Worm (Caenorhabditis elegans): Measurements from ENCODE around the gene fbxa-102.

DNA sequence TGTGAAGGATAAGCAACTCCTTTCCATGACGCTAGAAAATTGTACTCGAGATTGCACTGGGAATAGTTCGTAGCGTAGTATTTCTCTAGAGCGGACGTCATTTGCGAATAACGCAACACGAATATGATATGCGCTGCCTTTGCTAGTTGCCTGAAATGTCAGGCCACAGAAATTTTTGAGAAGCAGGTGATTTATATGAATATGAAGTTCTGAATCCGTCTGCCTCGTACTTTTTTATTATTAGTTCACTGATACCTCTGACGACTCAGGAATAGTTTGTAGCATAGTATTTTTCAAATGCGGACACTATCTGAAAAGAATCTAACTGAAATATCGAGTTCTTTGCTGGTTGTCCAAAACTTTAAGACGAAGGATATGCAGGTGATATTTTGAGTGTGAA lies 2.4 kb upstream of the fbxa-102 start, which contains the start of gene srh-118:
- TF ChIP-seq fos-1 (tag; optimal IDR thresholded peaks at IDR 0.05) = no peak
- TF ChIP-seq nhr-77 (tag; optimal IDR thresholded peaks at IDR 0.05) = no peak
- TF ChIP-seq nhr-10 (tag; optimal IDR thresholded peaks at IDR 0.05) = no peak
- no peak for TF ChIP-seq lin-39 (tag; optimal IDR thresholded peaks at IDR 0.05)
- TF ChIP-seq ztf-11 (tag; optimal IDR thresholded peaks at IDR 0.05) = no peak
- no peak for TF ChIP-seq lin-11 (tag; optimal IDR thresholded peaks at IDR 0.05)
- no peak for TF ChIP-seq nhr-12 (tag; optimal IDR thresholded peaks at IDR 0.05)
- no peak for TF ChIP-seq aly-2 (tag; optimal IDR thresholded peaks at IDR 0.05)
- TF ChIP-seq lin-13 (GFP tag; optimal IDR thresholded peaks at IDR 0.05) = no peak
- no peak for TF ChIP-seq alr-1 (tag; optimal IDR thresholded peaks at IDR 0.05)
- TF ChIP-seq ceh-82 (tag; optimal IDR thresholded peaks at IDR 0.05) = no peak
